Worm (Caenorhabditis elegans): ENCODE results near the gene pygl-1.

DNA sequence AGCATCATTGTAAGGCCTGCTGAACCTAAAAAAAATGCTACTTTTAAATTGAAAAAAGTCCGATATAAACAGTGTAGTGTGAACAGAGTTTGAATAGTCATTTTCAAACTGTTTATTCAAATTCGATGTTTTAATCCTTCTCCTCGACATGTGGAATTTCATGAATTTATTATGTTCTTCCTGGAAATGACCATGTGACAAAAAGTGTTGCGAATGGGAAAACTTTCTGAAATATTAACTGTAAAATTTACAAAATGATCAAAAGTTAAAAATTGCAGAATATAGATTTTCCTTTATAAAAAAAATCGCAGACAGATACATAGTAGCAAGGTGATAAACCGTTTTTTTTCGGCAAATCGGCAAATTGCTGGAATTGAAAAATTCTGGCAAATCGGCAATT is 26.5 kb downstream of the pygl-1 start, which contains the start of gene T22F3.8:
- TF ChIP-seq F13H6.1 (tag; optimal IDR thresholded peaks at IDR 0.05): no peak
- no peak for TF ChIP-seq lin-39 (tag; optimal IDR thresholded peaks at IDR 0.05)
- TF ChIP-seq skn-1 (tag; optimal IDR thresholded peaks at IDR 0.05): no peak
- no peak for TF ChIP-seq unc-62 (GFP tag; optimal IDR thresholded peaks at IDR 0.05)
- no peak for TF ChIP-seq ZK546.5 (tag; optimal IDR thresholded peaks at IDR 0.05)
- no peak for TF ChIP-seq mab-5 (tag; optimal IDR thresholded peaks at IDR 0.05)
- no peak for TF ChIP-seq nhr-77 (tag; optimal IDR thresholded peaks at IDR 0.05)
- TF ChIP-seq crh-2 (tag; optimal IDR thresholded peaks at IDR 0.05): no peak
- TF ChIP-seq elt-3 (tag; optimal IDR thresholded peaks at IDR 0.05): no peak
